Fruit fly (Drosophila melanogaster): ENCODE results near the gene Spn77Bb.
A peak's percentile ranks its signal among the peaks of the same experiment; 100 is the strongest.

The Spn77Bb gene

dm6 chr3L:20347762-20348580 lies 27.2 kb downstream of the Spn77Bb start, which contains the start of the genes Rbbp5 and eRF1 (continued):
- TF ChIP-seq CG15696 (tag; optimal IDR thresholded peaks at IDR 0.05) (peak; percentile 80), Tbp (GFP tag; optimal IDR thresholded peaks at IDR 0.05) (no peak), CG12219 (GFP tag; optimal IDR thresholded peaks at IDR 0.05) (no peak), crol (GFP tag; IDR thresholded peaks at IDR 0.05) (no peak), CG15269 (tag; optimal IDR thresholded peaks at IDR 0.05) (peak; percentile 81), ERR (GFP tag; optimal IDR thresholded peaks at IDR 0.05) (peak; percentile 16), CG31224 (GFP tag; IDR thresholded peaks at IDR 0.05) (no peak; the same call in 1 of the 2 replicates), Ptx1 (GFP tag; IDR thresholded peaks at IDR 0.05) (peak; percentile 81), dimm (GFP tag; IDR thresholded peaks at IDR 0.05) (no peak), stc (GFP tag; IDR thresholded peaks at IDR 0.05) (peak; percentile 52; the same call in 1 of the 2 replicates), Dref (GFP tag; IDR thresholded peaks at IDR 0.05) (peak; percentile 92), CG17359 (tag; optimal IDR thresholded peaks at IDR 0.05) (peak; percentile 69), CG1024 (GFP tag; IDR thresholded peaks at IDR 0.05) (peak; percentile 42; the same call in 1 of the 2 replicates), gfzf (GFP tag; optimal IDR thresholded peaks at IDR 0.05) (no peak), Scr (GFP tag; IDR thresholded peaks at IDR 0.05; ENCODE audit: partially characterized antibody) (peak; percentile 94), tna (GFP tag; IDR thresholded peaks at IDR 0.05; ENCODE audit: partially characterized antibody) (peak; percentile 75), CG9817 (tag; optimal IDR thresholded peaks at IDR 0.05) (peak; percentile 83), NfI (GFP tag; optimal IDR thresholded peaks at IDR 0.05) (peak; percentile 63), CG17568 (GFP tag; optimal IDR thresholded peaks at IDR 0.05) (no peak), inv (GFP tag; IDR thresholded peaks at IDR 0.05; ENCODE audit: partially characterized antibody) (peak; percentile 92), CG3407 (GFP tag; optimal IDR thresholded peaks at IDR 0.05) (no peak), CG12071 (GFP tag; optimal IDR thresholded peaks at IDR 0.05) (no peak), CG4730 (GFP tag; IDR thresholded peaks at IDR 0.05) (peak; percentile 75), CG7271 (tag; optimal IDR thresholded peaks at IDR 0.05) (no peak), Xrp1 (GFP tag; IDR thresholded peaks at IDR 0.05) (peak; percentile 80), Ets97D (GFP tag; optimal IDR thresholded peaks at IDR 0.05) (peak; percentile 54), CG2202 (tag; optimal IDR thresholded peaks at IDR 0.05) (no peak), sc (optimal IDR thresholded peaks at IDR 0.05) (no peak), sc (GFP tag; optimal IDR thresholded peaks at IDR 0.05) (peak; percentile 7), MESR4 (GFP tag; optimal IDR thresholded peaks at IDR 0.05) (peak; percentile 88), CG1602 (GFP tag; optimal IDR thresholded peaks at IDR 0.05) (peak; percentile 57), Hsf (GFP tag; optimal IDR thresholded peaks at IDR 0.05) (peak; percentile 68), Chrac-16 (GFP tag; optimal IDR thresholded peaks at IDR 0.05) (peak; percentile 82), CG1529 (GFP tag; optimal IDR thresholded peaks at IDR 0.05) (peak; percentile 12), nom (GFP tag; optimal IDR thresholded peaks at IDR 0.05) (peak; percentile 28), pzg (GFP tag; optimal IDR thresholded peaks at IDR 0.05) (peak; percentile 64), CG14014 (GFP tag; IDR thresholded peaks at IDR 0.05) (peak; percentile 81), chinmo (GFP tag; IDR thresholded peaks at IDR 0.05; ENCODE audit: partially characterized antibody) (no peak), CG15601 (tag; optimal IDR thresholded peaks at IDR 0.05) (peak; percentile 59), Doc3 (GFP tag; IDR thresholded peaks at IDR 0.05; ENCODE audit: partially characterized antibody) (peak; percentile 74), slou (GFP tag; optimal IDR thresholded peaks at IDR 0.05) (peak; percentile 74), Atf3 (GFP tag; optimal IDR thresholded peaks at IDR 0.05) (peak; percentile 50), Dip3 (GFP tag; optimal IDR thresholded peaks at IDR 0.05) (peak; percentile 51), ewg (GFP tag; optimal IDR thresholded peaks at IDR 0.05) (peak; percentile 48), CG13424 (tag; optimal IDR thresholded peaks at IDR 0.05) (peak; percentile 83), ara (GFP tag; IDR thresholded peaks at IDR 0.05) (peak; percentile 69), nerfin-1 (tag; optimal IDR thresholded peaks at IDR 0.05) (peak; percentile 17)
